Worm (Caenorhabditis elegans): ENCODE measurements around the gene F46C5.1.

DNA sequence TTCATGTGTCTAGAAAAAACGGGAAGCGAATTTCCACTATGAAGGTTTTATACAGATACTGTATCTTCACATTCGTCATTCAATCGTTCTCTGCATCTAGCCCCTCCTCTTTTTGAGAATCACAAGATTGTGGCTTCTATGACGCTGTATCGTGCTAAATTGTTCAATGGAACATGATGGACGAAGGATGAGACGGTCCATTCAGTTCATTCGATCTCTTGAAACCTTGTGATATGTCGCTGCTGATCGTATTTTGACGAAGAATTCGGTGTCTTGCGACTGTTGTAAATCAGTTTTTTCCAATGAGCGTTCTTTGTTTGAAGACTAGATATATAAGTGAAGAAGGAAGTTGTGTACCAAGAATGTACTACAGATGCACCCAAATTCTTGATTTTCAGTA is 7.3 kb downstream of the F46C5.1 start:
- TF ChIP-seq dao-5 (tag; optimal IDR thresholded peaks at IDR 0.05), result no peak
- TF ChIP-seq him-1 (tag; optimal IDR thresholded peaks at IDR 0.05), result no peak
- no peak for TF ChIP-seq W03F9.2 (tag; optimal IDR thresholded peaks at IDR 0.05)

Data from whole organism, L4/young adult.